Fruit fly (Drosophila melanogaster): ENCODE measurements around the gene Tmf.

The Tmf gene

DNA sequence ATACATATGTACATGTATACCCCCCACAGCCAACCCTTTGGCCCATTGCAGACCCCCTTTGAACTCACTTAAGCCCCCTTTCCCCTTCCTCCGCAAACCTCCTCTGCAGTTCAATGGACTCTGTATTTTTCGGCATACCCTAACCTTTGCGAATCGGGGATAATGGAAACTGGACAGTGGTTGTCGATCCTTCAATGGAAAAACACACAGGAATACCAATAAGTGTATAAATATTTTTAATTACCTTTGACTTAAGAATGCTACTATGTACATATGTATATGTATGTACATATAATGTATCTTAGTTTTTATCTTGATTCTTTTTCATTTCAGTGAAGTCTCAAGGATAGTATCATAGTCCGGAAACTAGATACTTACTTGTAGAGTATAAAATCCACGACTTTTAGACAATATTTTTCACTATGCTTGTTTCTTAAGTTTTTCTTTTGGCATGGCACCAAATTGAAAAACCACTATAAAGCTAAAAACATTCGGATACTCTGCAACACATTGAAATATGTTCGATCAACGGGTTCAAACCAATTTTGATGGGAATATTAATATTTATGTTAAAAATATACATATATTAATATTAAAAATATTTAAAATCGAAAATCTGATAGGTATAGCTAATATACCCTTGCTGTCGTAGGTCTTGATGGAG is 12.3 kb downstream of the Tmf start (continued):
- TF ChIP-seq knrl (GFP tag; IDR thresholded peaks at IDR 0.05; ENCODE audit: partially characterized antibody) (no peak), cwo (GFP tag; optimal IDR thresholded peaks at IDR 0.05) (peak; percentile 41), Hmx (GFP tag; optimal IDR thresholded peaks at IDR 0.05) (no peak), Atf6 (GFP tag; IDR thresholded peaks at IDR 0.05) (peak; percentile 55; the same call in 1 of the 2 replicates), otp (GFP tag; IDR thresholded peaks at IDR 0.05) (0 out of 3 replicates have a peak, but pooled peaks have one; percentile 25), Bgb (GFP tag; IDR thresholded peaks at IDR 0.05; ENCODE audit: partially characterized antibody) (no peak), tin (GFP tag; optimal IDR thresholded peaks at IDR 0.05) (peak; percentile 60), CG15479 (GFP tag; optimal IDR thresholded peaks at IDR 0.05) (no peak), croc (GFP tag; conservative IDR thresholded peaks at IDR 0.05) (peak; percentile 22; the same call in 1 of the 3 replicates), Dll (GFP tag; IDR thresholded peaks at IDR 0.05; ENCODE audit: partially characterized antibody) (no peak), Doc3 (GFP tag; IDR thresholded peaks at IDR 0.05; ENCODE audit: partially characterized antibody) (no peak), CG7745 (tag; optimal IDR thresholded peaks at IDR 0.05) (no peak), CG10543 (GFP tag; optimal IDR thresholded peaks at IDR 0.05) (no peak), CG10274 (GFP tag; optimal IDR thresholded peaks at IDR 0.05) (peak; percentile 28), hbn (GFP tag; IDR thresholded peaks at IDR 0.05; ENCODE audit: partially characterized antibody) (no peak), Meics (GFP tag; optimal IDR thresholded peaks at IDR 0.05) (peak; percentile 78), cg (GFP tag; optimal IDR thresholded peaks at IDR 0.05) (no peak), h (optimal IDR thresholded peaks at IDR 0.05) (no peak), Hmr (GFP tag; optimal IDR thresholded peaks at IDR 0.05) (peak; percentile 82), CG8089 (GFP tag; optimal IDR thresholded peaks at IDR 0.05) (no peak), CG31365 (tag; optimal IDR thresholded peaks at IDR 0.05) (no peak), sc (optimal IDR thresholded peaks at IDR 0.05) (no peak), sc (GFP tag; optimal IDR thresholded peaks at IDR 0.05) (no peak), CG10147 (GFP tag; optimal IDR thresholded peaks at IDR 0.05) (peak; percentile 68), pb (GFP tag; optimal IDR thresholded peaks at IDR 0.05) (no peak), Lim3 (GFP tag; IDR thresholded peaks at IDR 0.05) (0 out of 2 replicates have a peak, but pooled peaks have one; percentile 9), Fer2 (tag; optimal IDR thresholded peaks at IDR 0.05) (no peak), CG7963 (GFP tag; IDR thresholded peaks at IDR 0.05; ENCODE audit: partially characterized antibody) (no peak), bcd (GFP tag; optimal IDR thresholded peaks at IDR 0.05) (peak; percentile 77), caup (GFP tag; optimal IDR thresholded peaks at IDR 0.05; ENCODE audit: severe bottlenecking) (peak; percentile 75), Deaf1 (tag; optimal IDR thresholded peaks at IDR 0.05) (peak; percentile 38), CG10959 (GFP tag; IDR thresholded peaks at IDR 0.05) (peak; percentile 47), wor (GFP tag; IDR thresholded peaks at IDR 0.05) (peak; percentile 42), pan (optimal IDR thresholded peaks at IDR 0.05) (no peak), pan (GFP tag; optimal IDR thresholded peaks at IDR 0.05 in 1 of 2, IDR thresholded peaks at IDR 0.05 in 1 of 2) (peak in 1 of 2 experiments; percentile 82), CG2889 (GFP tag; IDR thresholded peaks at IDR 0.05) (peak; percentile 67; the same call in 2 of the 3 replicates), Sox102F (GFP tag; optimal IDR thresholded peaks at IDR 0.05) (peak; percentile 85), Ssrp (tag; optimal IDR thresholded peaks at IDR 0.05) (peak; percentile 75), CG18011 (GFP tag; optimal IDR thresholded peaks at IDR 0.05) (no peak), CG13894 (tag; optimal IDR thresholded peaks at IDR 0.05) (peak; percentile 6), bab2 (GFP tag; optimal IDR thresholded peaks at IDR 0.05) (peak; percentile 7), Doc2 (GFP tag; IDR thresholded peaks at IDR 0.05) (no peak), CG11695 (GFP tag; IDR thresholded peaks at IDR 0.05) (peak; percentile 79), usp (GFP tag; optimal IDR thresholded peaks at IDR 0.05) (no peak), Atf-2 (GFP tag; optimal IDR thresholded peaks at IDR 0.05) (no peak), gsb (GFP tag; IDR thresholded peaks at IDR 0.05) (peak; percentile 23), unpg (GFP tag; optimal IDR thresholded peaks at IDR 0.05) (peak; percentile 81), unc-4 (GFP tag; IDR thresholded peaks at IDR 0.05; ENCODE audit: partially characterized antibody) (no peak), ash1 (GFP tag; optimal IDR thresholded peaks at IDR 0.05) (no peak)

Measured in whole organism, embryonic.